Worm (Caenorhabditis elegans) whole organism, midembryonic: ENCODE results near the gene bus-5.

Experiments
- T22C8.4 ChIP-seq: fragments of 200-800 bp; sonication (Bioruptor generic); IDR thresholded peaks from 2 replicates; pipeline ENCODE4 v1.3.6; 2022; ENCODE audit warnings: missing genetic modification characterization, missing compliant biosample characterization
- flt-1 ChIP-seq: fragments of 200-800 bp; sonication (Bioruptor generic); IDR thresholded peaks from 2 replicates; pipeline ENCODE4 v1.3.6; 2022; ENCODE audit warnings: missing genetic modification characterization, missing compliant biosample characterization
- klf-2 ChIP-seq: fragments of 200-800 bp; sonication (Bioruptor generic); conservative IDR thresholded peaks from 2 replicates; pipeline ENCODE4 v1.3.6; 2022; ENCODE audit warnings: missing genetic modification reagents, missing genetic modification characterization, missing compliant biosample characterization
- med-1 ChIP-seq: sonication (generic microtip); optimal IDR thresholded peaks from 2 replicates; lab custom pipeline; 2017; ENCODE audit warnings: missing genetic modification characterization, mild to moderate bottlenecking, missing compliant biosample characterization, antibody characterized with exemption, missing genetic modification reagents; ENCODE audit not compliant: insufficient read depth
- ref-1 ChIP-seq: fragments of 200-800 bp; sonication (Bioruptor generic); conservative IDR thresholded peaks from 2 replicates; pipeline ENCODE4 v1.3.6; 2022; ENCODE audit warnings: missing genetic modification reagents, missing genetic modification characterization, missing compliant biosample characterization
- ztf-23 ChIP-seq: fragments of 200-800 bp; sonication (Bioruptor generic); IDR thresholded peaks from 2 replicates; pipeline ENCODE4 v1.3.6; 2022; ENCODE audit warnings: missing genetic modification reagents, missing genetic modification characterization, missing compliant biosample characterization

ce11 chrX:2114171-2114570 lies 1.3 kb upstream of the bus-5 start:
- TF ChIP-seq flt-1 (GFP tag; lab: Robert Waterston, UW) (no peak), ref-1 (no peak), ztf-23 (GFP tag; lab: Robert Waterston, UW) (no peak), T22C8.4 (GFP tag; lab: Robert Waterston, UW) (no peak), klf-2 (GFP tag; lab: Robert Waterston, UW) (no peak), med-1 (GFP tag; lab: Kevin White, UChicago) (no peak)
